Worm (Caenorhabditis elegans) whole organism, L2 larva: ENCODE measurements around the gene F22E12.3.

ENCODE experiments used
- Y55F3AM.14 ChIP-seq: fragments of 200-800 bp; sonication (Bioruptor generic); optimal IDR thresholded peaks from 2 replicates; lab custom pipeline; 2018; ENCODE audit warnings: mild to moderate bottlenecking, missing genetic modification characterization, missing compliant biosample characterization
- lin-11 ChIP-seq: fragments of 150-350 bp; sonication (generic microtip); optimal IDR thresholded peaks from 2 replicates; lab custom pipeline; 2014; ENCODE audit warnings: missing biosample characterization, missing genetic modification characterization, inconsistent platforms, mixed read lengths
- lin-39 ChIP-seq: fragments of 150-350 bp; optimal IDR thresholded peaks from 2 replicates; lab custom pipeline; 2014; ENCODE audit warnings: missing biosample characterization, missing genetic modification reagents, missing genetic modification characterization
- mdl-1 ChIP-seq, 2 experiments: fragments of 150-350 bp in 1 of 2; sonication (generic microtip) in 1 of 2; optimal IDR thresholded peaks; 2 replicates each; lab custom pipeline; 2017; ENCODE audit warnings: missing biosample characterization in 2 of 2, missing genetic modification characterization in 2 of 2
- nhr-11 ChIP-seq: fragments of 150-350 bp; optimal IDR thresholded peaks from 2 replicates; lab custom pipeline; 2014; ENCODE audit warnings: missing biosample characterization, missing genetic modification characterization
- nhr-12 ChIP-seq: fragments of 150-350 bp; optimal IDR thresholded peaks from 2 replicates; lab custom pipeline; 2014; ENCODE audit warnings: missing biosample characterization, missing genetic modification characterization
- nhr-6 ChIP-seq: fragments of 150-350 bp; optimal IDR thresholded peaks from 2 replicates; lab custom pipeline; 2014; ENCODE audit warnings: missing biosample characterization, missing genetic modification characterization
- nhr-77 ChIP-seq: fragments of 150-350 bp; optimal IDR thresholded peaks from 2 replicates; lab custom pipeline; 2014; ENCODE audit warnings: missing biosample characterization, missing genetic modification characterization
- unc-62 ChIP-seq: fragments of 150-350 bp; optimal IDR thresholded peaks from 2 replicates; lab custom pipeline; 2014; ENCODE audit warnings: missing biosample characterization, missing genetic modification reagents, missing genetic modification characterization
- ztf-11 ChIP-seq: sonication (generic microtip); optimal IDR thresholded peaks from 2 replicates; lab custom pipeline; 2017; ENCODE audit warnings: missing biosample characterization, missing genetic modification characterization
- ztf-4 ChIP-seq: fragments of 150-350 bp; optimal IDR thresholded peaks from 2 replicates; lab custom pipeline; 2014; ENCODE audit warnings: missing biosample characterization, missing genetic modification characterization

DNA sequence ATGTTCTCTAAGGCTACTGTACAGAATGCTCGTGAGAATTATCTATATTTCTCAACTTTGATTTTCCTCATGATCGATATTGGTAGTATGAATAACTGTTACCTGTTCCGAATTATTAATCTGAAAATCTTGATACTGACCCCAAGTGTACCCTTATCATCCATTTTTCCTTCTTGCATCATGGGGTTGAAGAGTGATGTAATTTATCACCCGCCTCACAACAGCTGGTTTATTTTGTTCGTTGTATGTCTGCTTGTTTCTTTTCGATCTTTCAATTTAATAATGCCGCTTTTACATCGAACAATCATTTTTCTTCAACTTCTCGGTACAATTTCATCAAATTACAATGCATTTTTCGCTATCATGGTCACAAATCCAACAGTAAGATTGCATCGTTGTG, 45.7 kb upstream of the F22E12.3 start, which contains the start of gene C35A5.6:
- no peak for TF ChIP-seq nhr-77 (tag; lab: Kevin White, UChicago)
- TF ChIP-seq nhr-6, result no peak
- TF ChIP-seq ztf-11, result no peak
- TF ChIP-seq mdl-1 (tag; optimal IDR thresholded peaks at IDR 0.05; lab: Kevin White, UChicago), result no peak
- TF ChIP-seq nhr-12 (tag; lab: Kevin White, UChicago), result no peak
- TF ChIP-seq lin-39 (tag; lab: Kevin White, UChicago), result no peak
- no peak for TF ChIP-seq Y55F3AM.14 (GFP tag; lab: Kevin White, UChicago)
- no peak for TF ChIP-seq ztf-4 (tag; lab: Kevin White, UChicago)
- no peak for TF ChIP-seq nhr-11 (tag; lab: Kevin White, UChicago)
- TF ChIP-seq lin-11 (tag; lab: Kevin White, UChicago), result no peak
- TF ChIP-seq unc-62 (GFP tag; lab: Kevin White, UChicago), result no peak
